Worm (Caenorhabditis elegans) whole organism, early embryonic: ENCODE data around the gene Y11D7A.9.

Experiments
- F13C5.2 ChIP-seq: sonication (generic microtip); optimal IDR thresholded peaks from 2 replicates; lab custom pipeline; 2017; ENCODE audit warnings: mild to moderate bottlenecking, missing genetic modification characterization, inconsistent platforms, missing compliant biosample characterization
- ama-1 ChIP-seq: fragments of 150-350 bp; optimal IDR thresholded peaks from 2 replicates; lab custom pipeline; 2014
- ets-7 ChIP-seq: sonication (generic microtip); optimal IDR thresholded peaks from 2 replicates; lab custom pipeline; 2016; ENCODE audit warnings: missing genotype, missing genetic modification characterization, missing compliant biosample characterization
- flt-1 ChIP-seq: fragments of 200-800 bp; sonication (Bioruptor generic); IDR thresholded peaks from 2 replicates; pipeline ENCODE4 v1.3.6; 2022; ENCODE audit warnings: missing genetic modification characterization, missing compliant biosample characterization
- hmg-4 ChIP-seq: fragments of 200-800 bp; sonication (Bioruptor generic); optimal IDR thresholded peaks from 2 replicates; lab custom pipeline; 2018; ENCODE audit warnings: mild to moderate bottlenecking, missing genetic modification characterization, missing compliant biosample characterization
- hnd-1 ChIP-seq: sonication (generic microtip); optimal IDR thresholded peaks from 2 replicates; lab custom pipeline; 2016; ENCODE audit warnings: missing genetic modification characterization, missing compliant biosample characterization
- pes-1 ChIP-seq: fragments of 200-800 bp; sonication (Bioruptor generic); IDR thresholded peaks from 2 replicates; pipeline ENCODE4 v1.3.6; 2022; ENCODE audit warnings: missing genetic modification reagents, missing genetic modification characterization, missing compliant biosample characterization
- scrt-1 ChIP-seq: fragments of 200-800 bp; sonication (Bioruptor generic); IDR thresholded peaks from 2 replicates; pipeline ENCODE4 v1.3.6; 2022; ENCODE audit warnings: missing genetic modification characterization, missing compliant biosample characterization
- sea-1 ChIP-seq: fragments of 200-800 bp; sonication (Bioruptor generic); conservative IDR thresholded peaks from 2 replicates; pipeline ENCODE4 v1.3.6; 2022; ENCODE audit warnings: missing genetic modification characterization, missing compliant biosample characterization
- tbx-37 ChIP-seq: fragments of 200-800 bp; sonication (Bioruptor generic); conservative IDR thresholded peaks from 2 replicates; pipeline ENCODE4 v1.3.6; 2022; ENCODE audit warnings: missing genetic modification reagents, missing genetic modification characterization, missing compliant biosample characterization
- tra-4 ChIP-seq: sonication (generic microtip); optimal IDR thresholded peaks from 2 replicates; lab custom pipeline; 2017; ENCODE audit warnings: missing genetic modification characterization, missing compliant biosample characterization

ce11 chrIV:9304617-9305016, 48.7 kb upstream of the Y11D7A.9 start, which contains the start of gene F49C12.5:
- TF ChIP-seq tbx-37 (GFP tag; lab: Robert Waterston, UW) = no peak
- TF ChIP-seq hnd-1 = no peak
- TF ChIP-seq pes-1 (GFP tag; lab: Robert Waterston, UW) = no peak
- TF ChIP-seq F13C5.2 = no peak
- TF ChIP-seq ama-1 (lab: Kevin White, UChicago) = no peak
- TF ChIP-seq sea-1 (GFP tag; lab: Robert Waterston, UW) = no peak
- no peak for TF ChIP-seq ets-7 (tag; lab: Kevin White, UChicago)
- no peak for TF ChIP-seq scrt-1
- TF ChIP-seq flt-1 (GFP tag; lab: Robert Waterston, UW) = no peak
- TF ChIP-seq tra-4 (tag; lab: Kevin White, UChicago) = no peak
- no peak for TF ChIP-seq hmg-4
